Worm (Caenorhabditis elegans): Measurements from ENCODE around the gene T07H3.7.
"Not testable (repeated sequence)": the region's sequence is repeated elsewhere in the genome, so short reads cannot be mapped to it uniquely, and the experiment has no call there.

T07H3.7 gene

ce11 chrII:1568214-1568613 is 21.5 kb downstream of the T07H3.7 start, which contains the start of gene fbxb-49:
Gene fbxb-49, plus strand, starts transcription at chrII:1568514.
- no peak for TF ChIP-seq B0261.1 (tag; optimal IDR thresholded peaks at IDR 0.05)
- TF ChIP-seq K12H6.12 (tag; optimal IDR thresholded peaks at IDR 0.05) = no peak
- TF ChIP-seq C06A6.2 (GFP tag; conservative IDR thresholded peaks at IDR 0.05) = no peak
- TF ChIP-seq nhr-120 (GFP tag; IDR thresholded peaks at IDR 0.05) = no peak
- TF ChIP-seq madf-3 (GFP tag; IDR thresholded peaks at IDR 0.05) = no peak
- TF ChIP-seq ama-1 (optimal IDR thresholded peaks at IDR 0.05) = no peak
- no peak for TF ChIP-seq ama-1 (GFP tag; optimal IDR thresholded peaks at IDR 0.05)
- TF ChIP-seq sptf-2 (GFP tag; optimal IDR thresholded peaks at IDR 0.05) = no peak
- no peak for TF ChIP-seq ztf-25 (GFP tag; IDR thresholded peaks at IDR 0.05)
- no peak for TF ChIP-seq madf-8 (GFP tag; conservative IDR thresholded peaks at IDR 0.05)
- TF ChIP-seq Y95B8A.8 (GFP tag; IDR thresholded peaks at IDR 0.05) = no peak

ce11 chrII:1567646-1568045 is 22.1 kb downstream of the T07H3.7 start, which contains the start of gene K05F6.8:
Gene K05F6.8, minus strand, starts transcription at chrII:1567746.
- TF ChIP-seq lin-35 (GFP tag; optimal IDR thresholded peaks at IDR 0.05) (no peak), lsy-27 (tag; optimal IDR thresholded peaks at IDR 0.05; ENCODE audit: borderline replicate concordance, insufficient read depth) (no peak), F55B11.4 (tag; optimal IDR thresholded peaks at IDR 0.05; ENCODE audit: borderline replicate concordance, insufficient read depth) (no peak), attf-6 (GFP tag; IDR thresholded peaks at IDR 0.05) (no peak), ztf-6 (GFP tag; IDR thresholded peaks at IDR 0.05) (no peak), zfh-2 (GFP tag; conservative IDR thresholded peaks at IDR 0.05) (no peak), ceh-58 (GFP tag; IDR thresholded peaks at IDR 0.05) (no peak), tbp1 (GFP tag; optimal IDR thresholded peaks at IDR 0.05) (no peak), pbrm-1 (GFP tag; IDR thresholded peaks at IDR 0.05) (no peak), ztf-22 (GFP tag; optimal IDR thresholded peaks at IDR 0.05) (no peak), mel-28 (tag; optimal IDR thresholded peaks at IDR 0.05; ENCODE audit: borderline replicate concordance) (no peak), T07F8.4 (tag; optimal IDR thresholded peaks at IDR 0.05) (no peak), Y56A3A.18 (GFP tag; IDR thresholded peaks at IDR 0.05) (no peak), die-1 (tag; optimal IDR thresholded peaks at IDR 0.05) (no peak), ztf-3 (GFP tag; optimal IDR thresholded peaks at IDR 0.05) (no peak), C17E4.6 (GFP tag; IDR thresholded peaks at IDR 0.05) (no peak), nfya-1 (tag; optimal IDR thresholded peaks at IDR 0.05; ENCODE audit: borderline replicate concordance, insufficient read depth) (no peak), B0261.1 (tag; optimal IDR thresholded peaks at IDR 0.05) (no peak)

- TF ChIP-seq F57C9.4 (tag; optimal IDR thresholded peaks at IDR 0.05) (no peak), F37B4.10 (GFP tag; IDR thresholded peaks at IDR 0.05) (no peak), hmg-1.2 (GFP tag; IDR thresholded peaks at IDR 0.05) (no peak), ceh-79 (tag; optimal IDR thresholded peaks at IDR 0.05) (no peak)
These were observed 27.9 kb downstream of the T07H3.7 start, which contains the start of gene K05F6.14 for ce11 chrII:1561863-1562262. Gene K05F6.14, plus strand, starts transcription at chrII:1562163.

ce11 chrII:1560839-1561238 is 28.9 kb downstream of the T07H3.7 start:
- TF ChIP-seq lir-1 (GFP tag; conservative IDR thresholded peaks at IDR 0.05) = no peak
- TF ChIP-seq die-1 (tag; optimal IDR thresholded peaks at IDR 0.05) = no peak

ce11 chrII:1556217-1556616 is 33.5 kb downstream of the T07H3.7 start, which contains the start of the genes fbxb-54 and fbxb-50:
Gene fbxb-54, minus strand, starts transcription at chrII:1556317.
Gene fbxb-50, plus strand, starts transcription at chrII:1556443.
- TF ChIP-seq madf-6 (GFP tag; IDR thresholded peaks at IDR 0.05); Y95B8A.8 (GFP tag; IDR thresholded peaks at IDR 0.05); F49E8.2 (tag; optimal IDR thresholded peaks at IDR 0.05; ENCODE audit: insufficient read depth): not testable (repeated sequence)
